Fruit fly (Drosophila melanogaster): ENCODE data around the gene Srp14.

Gene Srp14

DNA sequence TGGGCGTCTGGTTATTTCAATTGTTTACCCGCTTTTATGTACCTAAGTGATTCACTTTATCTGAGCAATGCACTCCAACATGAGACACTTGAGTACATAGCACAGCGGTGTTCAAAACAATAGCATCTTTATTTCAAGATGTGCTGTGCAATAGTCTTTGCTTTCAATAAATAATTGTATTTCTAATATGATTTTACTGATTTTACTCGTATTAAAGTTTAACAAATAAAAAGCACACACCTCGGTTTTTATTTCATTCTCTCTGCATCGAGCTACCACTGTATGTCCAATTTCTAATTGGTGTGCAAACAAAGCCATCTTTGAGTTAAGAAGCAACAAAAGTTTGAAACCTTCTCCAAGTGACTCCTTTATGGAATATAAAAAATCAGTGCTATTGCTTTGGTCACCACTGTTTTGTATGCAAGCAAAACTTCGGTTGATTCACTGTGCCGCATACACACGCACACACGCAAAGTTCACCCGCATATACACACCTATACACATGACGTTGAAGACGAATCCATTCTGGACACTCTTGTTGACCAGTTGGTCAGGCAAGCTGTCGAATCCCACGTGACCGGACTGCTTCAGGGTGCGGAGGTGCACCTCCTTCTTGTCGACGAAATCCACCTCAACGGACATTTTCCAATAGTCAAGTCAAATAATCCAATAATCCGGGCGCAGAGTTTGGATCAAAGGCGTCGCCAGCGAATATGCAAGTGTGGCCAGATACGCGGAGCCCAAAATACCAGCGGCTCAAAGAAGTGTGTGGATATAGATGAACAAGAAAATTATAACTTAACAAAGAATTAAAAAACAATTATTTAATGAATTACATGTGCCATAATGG is 7.9 kb downstream of the Srp14 start, which contains the start of gene Septin2 (continued):
- TF ChIP-seq Hr4 (GFP tag; optimal IDR thresholded peaks at IDR 0.05), result peak; percentile 96
- peak; percentile 93 for TF ChIP-seq pdm3 (GFP tag; optimal IDR thresholded peaks at IDR 0.05)
- TF ChIP-seq CG10631 (GFP tag; optimal IDR thresholded peaks at IDR 0.05), result peak; percentile 90
- TF ChIP-seq CG11902 (GFP tag; optimal IDR thresholded peaks at IDR 0.05), result peak; percentile 85
- peak; percentile 95 for TF ChIP-seq CG11762 (GFP tag; optimal IDR thresholded peaks at IDR 0.05; ENCODE audit: insufficient read depth)
- TF ChIP-seq Lpt (GFP tag; optimal IDR thresholded peaks at IDR 0.05), result peak; percentile 87
- TF ChIP-seq Gug (GFP tag; IDR thresholded peaks at IDR 0.05), result peak; percentile 75
- TF ChIP-seq fkh (GFP tag; optimal IDR thresholded peaks at IDR 0.05), result peak; percentile 91
- TF ChIP-seq Sox102F (GFP tag; optimal IDR thresholded peaks at IDR 0.05), result peak; percentile 94
- TF ChIP-seq CG3032 (tag; optimal IDR thresholded peaks at IDR 0.05), result peak; percentile 85
- TF ChIP-seq Met (GFP tag; optimal IDR thresholded peaks at IDR 0.05), result peak; percentile 96
- TF ChIP-seq CG1621 (tag; optimal IDR thresholded peaks at IDR 0.05), result peak; percentile 77
- TF ChIP-seq Blimp-1 (GFP tag; optimal IDR thresholded peaks at IDR 0.05), result peak; percentile 85
- peak; percentile 92 for TF ChIP-seq achi (GFP tag; optimal IDR thresholded peaks at IDR 0.05)
- TF ChIP-seq eg (GFP tag; IDR thresholded peaks at IDR 0.05), result peak; percentile 82
- peak; percentile 93 for TF ChIP-seq CG6792 (GFP tag; optimal IDR thresholded peaks at IDR 0.05)
- TF ChIP-seq CG11294 (GFP tag; IDR thresholded peaks at IDR 0.05), result peak; percentile 80
- TF ChIP-seq fd59A (GFP tag; optimal IDR thresholded peaks at IDR 0.05), result peak; percentile 92
- TF ChIP-seq CG10669 (GFP tag; optimal IDR thresholded peaks at IDR 0.05), result peak; percentile 95
- TF ChIP-seq acj6 (GFP tag; optimal IDR thresholded peaks at IDR 0.05), result peak; percentile 92

DNA sequence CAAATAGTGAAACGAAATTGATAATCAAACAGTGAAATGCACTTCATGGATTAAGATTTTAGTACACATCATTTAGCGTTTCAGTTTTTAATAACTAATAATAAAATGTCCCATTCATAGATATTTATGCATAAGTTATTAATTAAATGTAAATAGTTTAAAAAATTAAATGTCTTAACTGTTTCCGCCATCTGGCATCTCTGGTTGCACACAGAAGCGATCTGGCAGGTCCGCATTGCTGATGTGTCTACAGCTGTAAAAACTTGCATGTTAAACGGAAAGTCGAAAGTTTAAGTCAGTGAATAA is 8.5 kb downstream of the Srp14 start, which contains the start of gene Srp72:
Gene Srp72 (plus strand): TSS at position 232 of the 306 bp plus-strand sequence.
- TF ChIP-seq CG8632 (GFP tag; optimal IDR thresholded peaks at IDR 0.05) (peak; percentile 29), CG6163 (GFP tag; IDR thresholded peaks at IDR 0.05) (no peak), CG10669 (GFP tag; optimal IDR thresholded peaks at IDR 0.05) (peak; percentile 41), CG7368 (GFP tag; optimal IDR thresholded peaks at IDR 0.05) (peak; percentile 35), CG15336 (GFP tag; IDR thresholded peaks at IDR 0.05) (peak; percentile 34; the same call in 1 of the 2 replicates), pdm3 (GFP tag; optimal IDR thresholded peaks at IDR 0.05) (peak; percentile 55), svp (GFP tag) (peak; percentile 81), CG3032 (tag; optimal IDR thresholded peaks at IDR 0.05) (peak; percentile 28), Ets96B (tag; optimal IDR thresholded peaks at IDR 0.05) (no peak), CG11902 (GFP tag; optimal IDR thresholded peaks at IDR 0.05) (peak; percentile 46), dsx (GFP tag; optimal IDR thresholded peaks at IDR 0.05; ENCODE audit: poor library complexity, severe bottlenecking) (no peak), CG6792 (GFP tag; optimal IDR thresholded peaks at IDR 0.05) (peak; percentile 6), lz (GFP tag; optimal IDR thresholded peaks at IDR 0.05) (peak; percentile 55), Eip75B (GFP tag; optimal IDR thresholded peaks at IDR 0.05) (peak; percentile 40), Met (GFP tag; optimal IDR thresholded peaks at IDR 0.05) (peak; percentile 55), Sox14 (GFP tag; optimal IDR thresholded peaks at IDR 0.05) (peak; percentile 26), CG3919 (GFP tag; optimal IDR thresholded peaks at IDR 0.05) (peak; percentile 52), vri (GFP tag; optimal IDR thresholded peaks at IDR 0.05) (no peak), CG8119 (GFP tag; IDR thresholded peaks at IDR 0.05) (peak; percentile 58; the same call in 1 of the 3 replicates), CG6854 (GFP tag; optimal IDR thresholded peaks at IDR 0.05) (no peak), salr (GFP tag; optimal IDR thresholded peaks at IDR 0.05) (no peak), ss (GFP tag; optimal IDR thresholded peaks at IDR 0.05) (peak in 1 of 2 experiments; percentile 15), CG31627 (GFP tag; optimal IDR thresholded peaks at IDR 0.05) (peak; percentile 43), acj6 (GFP tag; optimal IDR thresholded peaks at IDR 0.05) (peak; percentile 58), Hr4 (GFP tag; optimal IDR thresholded peaks at IDR 0.05) (peak; percentile 59), cyc (GFP tag; optimal IDR thresholded peaks at IDR 0.05) (peak; percentile 31), esn (GFP tag; optimal IDR thresholded peaks at IDR 0.05) (peak; percentile 60), CG34406 (GFP tag; optimal IDR thresholded peaks at IDR 0.05) (peak; percentile 44), CG10631 (GFP tag; optimal IDR thresholded peaks at IDR 0.05) (peak; percentile 48), Sox15 (GFP tag; optimal IDR thresholded peaks at IDR 0.05) (peak; percentile 40), Hr38 (GFP tag; optimal IDR thresholded peaks at IDR 0.05) (no peak), Sox102F (GFP tag; optimal IDR thresholded peaks at IDR 0.05) (peak; percentile 20), Gug (GFP tag; IDR thresholded peaks at IDR 0.05) (peak; percentile 36; the same call in 1 of the 2 replicates), CG8319 (GFP tag; optimal IDR thresholded peaks at IDR 0.05) (peak; percentile 54), eg (GFP tag; IDR thresholded peaks at IDR 0.05) (peak; percentile 49; the same call in 1 of the 3 replicates), CG6808 (GFP tag; optimal IDR thresholded peaks at IDR 0.05) (peak; percentile 41), Eip93F (GFP tag; optimal IDR thresholded peaks at IDR 0.05) (peak; percentile 30), Smox (GFP tag; optimal IDR thresholded peaks at IDR 0.05) (peak; percentile 53), Eip78C (GFP tag) (peak; percentile 77)

Data from whole organism, prepupa.